Fruit fly (Drosophila melanogaster): ENCODE results near the gene CG42788.

CG42788 gene

DNA sequence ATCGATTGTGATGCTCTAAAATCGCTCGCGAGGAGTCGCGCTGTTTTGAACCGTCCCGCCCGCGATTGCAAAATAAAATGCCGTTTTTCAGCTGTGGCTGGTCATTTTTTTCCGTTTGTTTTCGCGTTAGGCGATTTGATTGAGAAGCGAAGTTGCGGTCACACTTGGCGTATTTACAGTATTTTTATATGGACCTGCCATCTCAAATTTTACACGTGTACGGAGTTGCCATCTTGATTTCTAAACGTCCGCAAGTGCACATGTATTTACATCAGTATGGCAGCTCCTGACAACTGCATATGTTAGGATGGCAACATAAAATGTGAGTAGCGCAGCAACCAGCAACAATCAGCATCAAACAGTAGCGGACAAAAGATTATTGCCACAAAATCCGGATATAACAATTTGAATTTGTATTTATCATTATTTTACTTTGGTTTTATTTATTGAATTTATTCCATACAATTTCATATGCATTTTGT, 36.1 kb downstream of the CG42788 start, which contains the start of gene CG6966 (continued):
- TF ChIP-seq Dll (GFP tag; IDR thresholded peaks at IDR 0.05; ENCODE audit: partially characterized antibody) = no peak
- TF ChIP-seq twi (tag; optimal IDR thresholded peaks at IDR 0.05) = peak; percentile 87
- peak; percentile 63 for TF ChIP-seq CG3995 (GFP tag; optimal IDR thresholded peaks at IDR 0.05)
- TF ChIP-seq br (optimal IDR thresholded peaks at IDR 0.05) = no peak
- TF ChIP-seq CG11093 (GFP tag; IDR thresholded peaks at IDR 0.05) = peak; percentile 61; the same call in 1 of the 3 replicates
- peak; percentile 90 for TF ChIP-seq CG1529 (GFP tag; optimal IDR thresholded peaks at IDR 0.05)
- no peak for TF ChIP-seq bab2 (GFP tag; optimal IDR thresholded peaks at IDR 0.05)
- no peak for TF ChIP-seq ranshi (GFP tag; IDR thresholded peaks at IDR 0.05)
- TF ChIP-seq pb (GFP tag; optimal IDR thresholded peaks at IDR 0.05) = peak; percentile 94
- peak; percentile 93 for TF ChIP-seq Dek (tag; optimal IDR thresholded peaks at IDR 0.05)
- peak; percentile 96 for TF ChIP-seq ems (GFP tag; optimal IDR thresholded peaks at IDR 0.05)
- TF ChIP-seq Lhr (GFP tag; optimal IDR thresholded peaks at IDR 0.05) = peak; percentile 100
- no peak for TF ChIP-seq CG6175 (GFP tag; IDR thresholded peaks at IDR 0.05)
- TF ChIP-seq Dad (GFP tag; optimal IDR thresholded peaks at IDR 0.05) = peak; percentile 93
- TF ChIP-seq knrl (GFP tag; IDR thresholded peaks at IDR 0.05; ENCODE audit: partially characterized antibody) = no peak
- no peak for TF ChIP-seq Dip2 (GFP tag; IDR thresholded peaks at IDR 0.05)
- TF ChIP-seq CG4404 (GFP tag; IDR thresholded peaks at IDR 0.05) = no peak
- no peak for TF ChIP-seq CG31224 (GFP tag; IDR thresholded peaks at IDR 0.05)
- TF ChIP-seq gce (GFP tag; IDR thresholded peaks at IDR 0.05) = no peak
- TF ChIP-seq btn (GFP tag; optimal IDR thresholded peaks at IDR 0.05) = peak; percentile 84
- peak; percentile 95 for TF ChIP-seq CG17568 (GFP tag; optimal IDR thresholded peaks at IDR 0.05)
- TF ChIP-seq disco-r (GFP tag; optimal IDR thresholded peaks at IDR 0.05) = peak; percentile 95
- TF ChIP-seq B-H2 (GFP tag; optimal IDR thresholded peaks at IDR 0.05) = peak; percentile 99
- peak; percentile 91 for TF ChIP-seq CG15269 (tag; optimal IDR thresholded peaks at IDR 0.05)
- TF ChIP-seq CG2712 (tag; optimal IDR thresholded peaks at IDR 0.05) = peak; percentile 88
- no peak for TF ChIP-seq GATAe (GFP tag; conservative IDR thresholded peaks at IDR 0.05)
- TF ChIP-seq Drgx (GFP tag; IDR thresholded peaks at IDR 0.05) = no peak
- peak; percentile 93 for TF ChIP-seq Hey (tag; optimal IDR thresholded peaks at IDR 0.05)
- TF ChIP-seq Scr (GFP tag; IDR thresholded peaks at IDR 0.05; ENCODE audit: partially characterized antibody) = no peak
- TF ChIP-seq CG15696 (tag; optimal IDR thresholded peaks at IDR 0.05) = peak; percentile 78
- peak; percentile 97 for TF ChIP-seq NC2β (GFP tag; optimal IDR thresholded peaks at IDR 0.05)
- TF ChIP-seq pita (GFP tag; optimal IDR thresholded peaks at IDR 0.05) = peak; percentile 58
- no peak for TF ChIP-seq sens-2 (GFP tag; IDR thresholded peaks at IDR 0.05)
- TF ChIP-seq Dfd (GFP tag; optimal IDR thresholded peaks at IDR 0.05) = no peak
- peak; percentile 95 for TF ChIP-seq Antp (GFP tag; optimal IDR thresholded peaks at IDR 0.05)
- TF ChIP-seq tx (GFP tag; optimal IDR thresholded peaks at IDR 0.05) = peak; percentile 92
- peak; percentile 96 for TF ChIP-seq CG10654 (GFP tag; optimal IDR thresholded peaks at IDR 0.05)
- TF ChIP-seq bsh (GFP tag; optimal IDR thresholded peaks at IDR 0.05) = peak in 1 of 2 experiments; percentile 93
- TF ChIP-seq sd (tag; optimal IDR thresholded peaks at IDR 0.05) = peak; percentile 91
- TF ChIP-seq CG7963 (GFP tag; IDR thresholded peaks at IDR 0.05; ENCODE audit: partially characterized antibody) = no peak
- TF ChIP-seq yki (optimal IDR thresholded peaks at IDR 0.05) = no peak
- TF ChIP-seq Hmx (GFP tag; optimal IDR thresholded peaks at IDR 0.05) = peak; percentile 61
- TF ChIP-seq CG3163 (GFP tag; optimal IDR thresholded peaks at IDR 0.05) = peak; percentile 89
- TF ChIP-seq nerfin-2 (GFP tag; IDR thresholded peaks at IDR 0.05; ENCODE audit: partially characterized antibody) = no peak
- TF ChIP-seq CoRest (tag; optimal IDR thresholded peaks at IDR 0.05) = peak; percentile 97
- peak; percentile 73 for TF ChIP-seq fd64A (GFP tag; optimal IDR thresholded peaks at IDR 0.05)
- TF ChIP-seq CG17829 (tag; optimal IDR thresholded peaks at IDR 0.05) = peak; percentile 92
- peak; percentile 100 for TF ChIP-seq Ets65A (GFP tag)
- no peak for TF ChIP-seq toy (GFP tag; IDR thresholded peaks at IDR 0.05)
- peak; percentile 80 for TF ChIP-seq D19B (GFP tag; optimal IDR thresholded peaks at IDR 0.05)
- peak; percentile 97 for TF ChIP-seq Mad (GFP tag; optimal IDR thresholded peaks at IDR 0.05)
- TF ChIP-seq CG14050 (GFP tag; IDR thresholded peaks at IDR 0.05) = no peak
